Fruit fly (Drosophila melanogaster) whole organism, embryonic: Measurements from ENCODE around the gene CG11970.

Experiments
- Adf1 ChIP-seq: fragments of 200-800 bp; sonication (Bioruptor generic); IDR thresholded peaks from 2 replicates; pipeline ENCODE4 v1.3.6; 2022; ENCODE audit warnings: missing biosample characterization, missing genetic modification characterization
- CG10543 ChIP-seq: fragments of 200-800 bp; sonication (Bioruptor generic); optimal IDR thresholded peaks from 3 replicates; lab custom pipeline; 2017; ENCODE audit warnings: missing biosample characterization, mild to moderate bottlenecking, missing genetic modification characterization, moderate library complexity
- CG10959 ChIP-seq: fragments of 200-800 bp; sonication (Bioruptor generic); IDR thresholded peaks from 2 replicates; pipeline ENCODE4 v1.3.6; 2022; ENCODE audit warnings: missing biosample characterization, missing genetic modification characterization
- CG11085 ChIP-seq: fragments of 200-800 bp; sonication (Bioruptor generic); IDR thresholded peaks from 2 replicates; pipeline ENCODE4 v1.3.6; 2022; ENCODE audit warnings: missing biosample characterization, missing genetic modification characterization
- CG11723 ChIP-seq: fragments of 200-800 bp; sonication (Bioruptor generic); optimal IDR thresholded peaks from 2 replicates; lab custom pipeline; 2017; ENCODE audit warnings: missing biosample characterization, mild to moderate bottlenecking, missing genetic modification characterization
- CG15011 ChIP-seq: fragments of 200-800 bp; sonication (Bioruptor generic); optimal IDR thresholded peaks from 3 replicates; lab custom pipeline; 2018; ENCODE audit warnings: missing biosample characterization, mild to moderate bottlenecking, missing genetic modification characterization
- CG1602 ChIP-seq: fragments of 200-800 bp; sonication (Bioruptor generic); optimal IDR thresholded peaks from 3 replicates; lab custom pipeline; 2016; ENCODE audit warnings: missing biosample characterization, missing genetic modification characterization
- CG17361 ChIP-seq: fragments of 200-800 bp; sonication (Bioruptor generic); IDR thresholded peaks from 3 replicates; pipeline ENCODE4 v1.3.6; 2022; ENCODE audit warnings: missing biosample characterization, missing genetic modification characterization
- CG2199 ChIP-seq: fragments of 200-800 bp; sonication (Bioruptor generic); IDR thresholded peaks from 3 replicates; pipeline ENCODE4 v1.3.6; 2022; ENCODE audit warnings: missing biosample characterization, missing genetic modification characterization
- CG30403 ChIP-seq: fragments of 200-800 bp; sonication (Bioruptor generic); optimal IDR thresholded peaks from 3 replicates; lab custom pipeline; 2016; ENCODE audit warnings: missing biosample characterization, missing genetic modification characterization
- CG3065 ChIP-seq: fragments of 200-800 bp; sonication (Bioruptor generic); optimal IDR thresholded peaks from 2 replicates; lab custom pipeline; 2016; ENCODE audit warnings: missing biosample characterization, missing genetic modification characterization
- CG34224 ChIP-seq: fragments of 200-800 bp; sonication (Bioruptor generic); IDR thresholded peaks from 3 replicates; pipeline ENCODE4 v1.3.6; 2022; ENCODE audit warnings: missing biosample characterization, missing genetic modification characterization; ENCODE audit not compliant: partially characterized antibody
- CG4282 ChIP-seq: fragments of 200-800 bp; sonication (Bioruptor generic); optimal IDR thresholded peaks from 2 replicates; lab custom pipeline; 2016; ENCODE audit warnings: missing biosample characterization, missing genetic modification characterization
- CG6272 ChIP-seq: fragments of 200-800 bp; sonication (Bioruptor generic); IDR thresholded peaks from 2 replicates; pipeline ENCODE4 v1.3.6; 2022; ENCODE audit warnings: missing biosample characterization, missing genetic modification characterization
- CG8290 ChIP-seq, 3 experiments: fragments of 200-800 bp; sonication (Bioruptor generic); optimal IDR thresholded peaks; 2 replicates each; lab custom pipeline; 2016 to 2019; ENCODE audit warnings: missing biosample characterization in 3 of 3, missing genetic modification characterization in 3 of 3, mild to moderate bottlenecking in 2 of 3, moderate library complexity in 1 of 3
- CG8765 ChIP-seq: fragments of 200-800 bp; sonication (Bioruptor generic); IDR thresholded peaks from 2 replicates; pipeline ENCODE4 v1.3.6; 2022; ENCODE audit warnings: missing biosample characterization, missing genetic modification characterization
- CG8924 ChIP-seq: fragments of 200-800 bp; optimal IDR thresholded peaks from 3 replicates; lab custom pipeline; 2019; ENCODE audit warnings: missing biosample characterization, mild to moderate bottlenecking, missing genetic modification characterization, moderate library complexity
- Dek ChIP-seq: fragments of 200-800 bp; sonication (Bioruptor generic); optimal IDR thresholded peaks from 3 replicates; lab custom pipeline; 2019; ENCODE audit warnings: missing biosample characterization, mild to moderate bottlenecking, missing genetic modification characterization, moderate library complexity
- Dip2 ChIP-seq: fragments of 200-800 bp; sonication (Bioruptor generic); IDR thresholded peaks from 2 replicates; pipeline ENCODE4 v1.3.6; 2022; ENCODE audit warnings: missing biosample characterization, missing genetic modification characterization
- ERR ChIP-seq: fragments of 200-800 bp; sonication (Bioruptor generic); optimal IDR thresholded peaks from 2 replicates; lab custom pipeline; 2016; ENCODE audit warnings: missing biosample characterization, missing genetic modification characterization
- Fer2 ChIP-seq: fragments of 200-800 bp; sonication (Bioruptor generic); optimal IDR thresholded peaks from 2 replicates; lab custom pipeline; 2018; ENCODE audit warnings: missing biosample characterization, mild to moderate bottlenecking, missing genetic modification characterization, moderate library complexity
- HmgZ ChIP-seq: fragments of 200-800 bp; sonication (Bioruptor generic); optimal IDR thresholded peaks from 2 replicates; lab custom pipeline; 2018; ENCODE audit warnings: missing biosample characterization, mild to moderate bottlenecking, missing genetic modification characterization
- Hmr ChIP-seq: fragments of 200-800 bp; sonication (Bioruptor generic); optimal IDR thresholded peaks from 3 replicates; lab custom pipeline; 2017; ENCODE audit warnings: mild to moderate bottlenecking, missing biosample characterization, missing genetic modification reagents, missing genetic modification characterization
- Hr51 ChIP-seq, 2 experiments: fragments of 200-800 bp; sonication (Bioruptor generic); optimal IDR thresholded peaks; 2 replicates in 1 of 2; 3 replicates in 1 of 2; lab custom pipeline; 2016 to 2018; ENCODE audit warnings: missing biosample characterization in 2 of 2, missing genetic modification characterization in 2 of 2, mild to moderate bottlenecking in 1 of 2, moderate library complexity in 1 of 2
- Hr78 ChIP-seq, 2 experiments: fragments of 200-800 bp in 1 of 2; fragments of >200 bp in 1 of 2; sonication (Bioruptor generic) in 1 of 2; optimal IDR thresholded peaks; 2 replicates each; lab custom pipeline; 2017 to 2019; ENCODE audit warnings: missing biosample characterization in 2 of 2, missing genetic modification characterization in 2 of 2, mild to moderate bottlenecking in 1 of 2, moderate library complexity in 1 of 2
- Max ChIP-seq: fragments of 200-800 bp; sonication (Bioruptor generic); optimal IDR thresholded peaks from 2 replicates; lab custom pipeline; 2016; ENCODE audit warnings: missing biosample characterization, mild to moderate bottlenecking, missing genetic modification characterization
- Meics ChIP-seq: fragments of 200-800 bp; sonication (Bioruptor generic); optimal IDR thresholded peaks from 2 replicates; lab custom pipeline; 2017; ENCODE audit warnings: missing biosample characterization, mild to moderate bottlenecking, missing genetic modification characterization
- NFAT ChIP-seq: fragments of 200-800 bp; sonication (Bioruptor generic); IDR thresholded peaks from 2 replicates; pipeline ENCODE4 v1.3.6; 2022; ENCODE audit warnings: missing biosample characterization, missing genetic modification characterization
- Optix ChIP-seq: fragments of 200-800 bp; sonication (Bioruptor generic); IDR thresholded peaks from 3 replicates; pipeline ENCODE4 v1.3.6; 2022; ENCODE audit warnings: missing biosample characterization, missing genetic modification characterization
- Rfx ChIP-seq: fragments of 200-800 bp; sonication (Bioruptor generic); IDR thresholded peaks from 2 replicates; pipeline ENCODE4 v1.3.6; 2022; ENCODE audit warnings: missing biosample characterization, missing genetic modification characterization
- Trl ChIP-seq, 3 experiments: fragments of >200 bp in 2 of 3; fragments of 200-800 bp in 1 of 3; sonication (Bioruptor generic) in 1 of 3; optimal IDR thresholded peaks; 2 replicates in 1 of 3; 3 replicates in 2 of 3; lab custom pipeline; 2016 to 2017; ENCODE audit warnings: missing biosample characterization in 1 of 3, missing genetic modification characterization in 1 of 3
- br ChIP-seq: fragments of >200 bp; optimal IDR thresholded peaks from 2 replicates; lab custom pipeline; 2017
- corto ChIP-seq: fragments of 200-800 bp; sonication (Bioruptor generic); optimal IDR thresholded peaks from 2 replicates; lab custom pipeline; 2016; ENCODE audit warnings: missing biosample characterization, mild to moderate bottlenecking, missing genetic modification characterization, moderate library complexity
- gcm ChIP-seq: fragments of 200-800 bp; sonication (Bioruptor generic); optimal IDR thresholded peaks from 2 replicates; lab custom pipeline; 2019; ENCODE audit warnings: missing biosample characterization, mild to moderate bottlenecking, missing genetic modification characterization, moderate library complexity
- gro ChIP-seq: fragments of 200-800 bp; sonication (Bioruptor generic); optimal IDR thresholded peaks from 2 replicates; lab custom pipeline; 2016; ENCODE audit warnings: missing biosample characterization, missing genetic modification characterization
- h ChIP-seq: fragments of >200 bp; optimal IDR thresholded peaks from 2 replicates; lab custom pipeline; 2017
- lilli ChIP-seq: fragments of 200-800 bp; sonication (Bioruptor generic); optimal IDR thresholded peaks from 3 replicates; lab custom pipeline; 2016; ENCODE audit warnings: missing biosample characterization, missing genetic modification characterization
- luna ChIP-seq: fragments of 200-800 bp; sonication (Bioruptor generic); optimal IDR thresholded peaks from 2 replicates; lab custom pipeline; 2016; ENCODE audit warnings: missing biosample characterization, missing genetic modification characterization
- maf-S ChIP-seq: fragments of 200-800 bp; sonication (Bioruptor generic); optimal IDR thresholded peaks from 2 replicates; lab custom pipeline; 2016; ENCODE audit warnings: missing biosample characterization, missing genetic modification characterization
- nerfin-1 ChIP-seq: fragments of 200-800 bp; sonication (Bioruptor generic); optimal IDR thresholded peaks from 3 replicates; lab custom pipeline; 2019; ENCODE audit warnings: missing biosample characterization, mild to moderate bottlenecking, missing genetic modification characterization, moderate library complexity
- onecut ChIP-seq: fragments of 200-800 bp; sonication (Bioruptor generic); IDR thresholded peaks from 2 replicates; pipeline ENCODE4 v1.3.6; 2022; ENCODE audit warnings: missing biosample characterization, missing genetic modification characterization
- pan ChIP-seq, 4 experiments: fragments of >200 bp in 3 of 4; fragments of 200-800 bp in 1 of 4; sonication (Bioruptor generic) in 1 of 4; optimal IDR thresholded peaks in 3 of 4; IDR thresholded peaks in 1 of 4; 2 replicates each; pipeline versions ENCODE4 v1.3.6 to Lab custom; 2017 to 2022; ENCODE audit warnings: missing biosample characterization in 2 of 4, missing genetic modification characterization in 2 of 4, mixed read lengths in 1 of 4
- phol ChIP-seq: fragments of 200-800 bp; sonication (Bioruptor generic); optimal IDR thresholded peaks from 3 replicates; lab custom pipeline; 2018; ENCODE audit warnings: missing biosample characterization, mild to moderate bottlenecking, missing genetic modification characterization, moderate library complexity
- ranshi ChIP-seq: fragments of 200-800 bp; sonication (Bioruptor generic); IDR thresholded peaks from 2 replicates; pipeline ENCODE4 v1.3.6; 2022; ENCODE audit warnings: missing biosample characterization, missing genetic modification characterization
- sd ChIP-seq: fragments of 200-800 bp; sonication (Bioruptor generic); optimal IDR thresholded peaks from 3 replicates; lab custom pipeline; 2018; ENCODE audit warnings: missing biosample characterization, mild to moderate bottlenecking, missing genetic modification characterization, moderate library complexity
- slou ChIP-seq: fragments of 200-800 bp; sonication (Bioruptor generic); optimal IDR thresholded peaks from 3 replicates; lab custom pipeline; 2016; ENCODE audit warnings: missing biosample characterization, missing genetic modification characterization
- tup ChIP-seq: fragments of 200-800 bp; sonication (Bioruptor generic); optimal IDR thresholded peaks from 2 replicates; lab custom pipeline; 2016; ENCODE audit warnings: missing biosample characterization, mild to moderate bottlenecking, missing genetic modification characterization, moderate library complexity
- vvl ChIP-seq: fragments of 200-800 bp; sonication (Bioruptor generic); IDR thresholded peaks from 2 replicates; pipeline ENCODE4 v1.3.6; 2022; ENCODE audit warnings: missing biosample characterization, missing genetic modification characterization

Gene CG11970

dm6 chr3R:9031797-9032418 is 47.4 kb downstream of the CG11970 start (continued):
- TF ChIP-seq CG8765 (GFP tag; lab: Robert Waterston, UW), result peak; percentile 47; the same call in 1 of the 2 replicates
- TF ChIP-seq CG1602 (GFP tag; lab: Kevin White, UChicago), result peak; percentile 82
- TF ChIP-seq Optix (GFP tag; lab: Robert Waterston, UW), result peak; percentile 89
- peak; percentile 42 for TF ChIP-seq luna (GFP tag; lab: Kevin White, UChicago)
- TF ChIP-seq Rfx, result peak; percentile 88
- peak; percentile 80 for TF ChIP-seq onecut (GFP tag; lab: Robert Waterston, UW)
- peak; percentile 76 for TF ChIP-seq gro (GFP tag; lab: Kevin White, UChicago)
- TF ChIP-seq vvl, result peak; percentile 92
- peak; percentile 57 for TF ChIP-seq sd
- TF ChIP-seq ranshi, result peak; percentile 93
- no peak for TF ChIP-seq pan (optimal IDR thresholded peaks at IDR 0.05; lab: Kevin White, UChicago)
- TF ChIP-seq pan (GFP tag; optimal IDR thresholded peaks at IDR 0.05 in 1 of 2, IDR thresholded peaks at IDR 0.05 in 1 of 2), result peak in 1 of 2 experiments; percentile 93
- peak; percentile 75 for TF ChIP-seq ERR (GFP tag; lab: Kevin White, UChicago)
- TF ChIP-seq slou (GFP tag; lab: Kevin White, UChicago), result peak; percentile 28
- peak; percentile 71 for TF ChIP-seq CG11723 (GFP tag; lab: Kevin White, UChicago)
- peak; percentile 89 for TF ChIP-seq CG30403
- TF ChIP-seq CG11085, result peak; percentile 74
- TF ChIP-seq CG8290 (GFP tag; optimal IDR thresholded peaks at IDR 0.05; lab: Kevin White, UChicago), result peak; percentile 53
- peak in 1 of 2 experiments; percentile 81 for TF ChIP-seq CG8290 (tag; optimal IDR thresholded peaks at IDR 0.05; lab: Kevin White, UChicago)
- peak; percentile 69 for TF ChIP-seq maf-S (GFP tag; lab: Kevin White, UChicago)
- TF ChIP-seq Max, result peak; percentile 77
- TF ChIP-seq Dip2 (GFP tag; lab: Robert Waterston, UW), result peak; percentile 38; the same call in 1 of the 2 replicates
- TF ChIP-seq Meics (GFP tag; lab: Kevin White, UChicago), result peak; percentile 87
- TF ChIP-seq Fer2 (tag; lab: Kevin White, UChicago), result peak; percentile 49
- TF ChIP-seq CG8924, result peak; percentile 89
- TF ChIP-seq CG34224 (GFP tag; lab: Robert Waterston, UW), result no peak
- TF ChIP-seq Hmr (GFP tag; lab: Kevin White, UChicago), result peak; percentile 87
- TF ChIP-seq HmgZ (tag; lab: Kevin White, UChicago), result peak; percentile 85
- no peak for TF ChIP-seq br (lab: Kevin White, UChicago)
- peak; percentile 64 for TF ChIP-seq nerfin-1
- peak; percentile 68 for TF ChIP-seq gcm (GFP tag; lab: Kevin White, UChicago)
- no peak for TF ChIP-seq CG10543
- peak; percentile 72 to 91 for TF ChIP-seq Hr51 (GFP tag; optimal IDR thresholded peaks at IDR 0.05; lab: Kevin White, UChicago)
- TF ChIP-seq CG15011 (GFP tag; lab: Kevin White, UChicago), result peak; percentile 76
- peak; percentile 88 for TF ChIP-seq CG17361 (GFP tag; lab: Robert Waterston, UW)
- no peak for TF ChIP-seq h (lab: Kevin White, UChicago)
- peak; percentile 85 for TF ChIP-seq Dek (tag; lab: Kevin White, UChicago)
- TF ChIP-seq NFAT (GFP tag; lab: Robert Waterston, UW), result peak; percentile 84
- peak; percentile 58 for TF ChIP-seq CG3065
- peak; percentile 77; the same call in 1 of the 3 replicates for TF ChIP-seq CG2199
- peak; percentile 94 for TF ChIP-seq lilli
- TF ChIP-seq tup, result peak; percentile 83
- peak; percentile 75 for TF ChIP-seq CG10959 (GFP tag; lab: Robert Waterston, UW)
- TF ChIP-seq Hr78 (GFP tag; optimal IDR thresholded peaks at IDR 0.05; lab: Kevin White, UChicago), result peak in 1 of 2 experiments; percentile 46
- peak; percentile 52 for TF ChIP-seq CG4282 (GFP tag; lab: Kevin White, UChicago)
- TF ChIP-seq Trl (optimal IDR thresholded peaks at IDR 0.05; lab: Kevin White, UChicago), result no peak
- TF ChIP-seq Trl (GFP tag; optimal IDR thresholded peaks at IDR 0.05; lab: Kevin White, UChicago), result peak; percentile 85
- peak; percentile 83 for TF ChIP-seq phol (tag; lab: Kevin White, UChicago)
- TF ChIP-seq corto (GFP tag; lab: Kevin White, UChicago), result peak; percentile 95
- peak; percentile 80 for TF ChIP-seq CG6272 (GFP tag; lab: Robert Waterston, UW)
- peak; percentile 50 for TF ChIP-seq Adf1
